Worm (Caenorhabditis elegans) whole organism, L4 larva: Measurements from ENCODE around the gene R11G1.2.

Experiments
- F10B5.3 ChIP-seq: sonication (generic microtip); optimal IDR thresholded peaks from 2 replicates; lab custom pipeline; 2016; ENCODE audit warnings: mild to moderate bottlenecking, missing genetic modification characterization, missing compliant biosample characterization
- F26F4.8 ChIP-seq: fragments of 200-800 bp; sonication (Bioruptor generic); conservative IDR thresholded peaks from 2 replicates; pipeline ENCODE4 v1.3.6; 2022; ENCODE audit warnings: missing genetic modification characterization, missing compliant biosample characterization
- F37D6.2 ChIP-seq: sonication (generic microtip); optimal IDR thresholded peaks from 2 replicates; lab custom pipeline; 2016; ENCODE audit warnings: mild to moderate bottlenecking, missing genetic modification characterization, missing compliant biosample characterization
- F44E2.7 ChIP-seq: fragments of 200-800 bp; sonication (Bioruptor generic); IDR thresholded peaks from 2 replicates; pipeline ENCODE4 v2.1.2; 2022; ENCODE audit warnings: missing genetic modification characterization, missing compliant biosample characterization
- T26A8.4 ChIP-seq: fragments of 200-800 bp; sonication (Bioruptor generic); IDR thresholded peaks from 2 replicates; pipeline ENCODE4 v1.3.6; 2022; ENCODE audit warnings: missing genetic modification characterization, missing compliant biosample characterization
- ceh-28 ChIP-seq: fragments of 150-350 bp; optimal IDR thresholded peaks from 2 replicates; lab custom pipeline; 2014; ENCODE audit warnings: missing biosample characterization, missing genetic modification reagents, missing genetic modification characterization
- ceh-62 ChIP-seq: sonication (generic microtip); optimal IDR thresholded peaks from 2 replicates; lab custom pipeline; 2017; ENCODE audit warnings: missing biosample characterization, missing genetic modification characterization
- ceh-82 ChIP-seq: sonication (generic microtip); optimal IDR thresholded peaks from 2 replicates; lab custom pipeline; 2017; ENCODE audit warnings: missing biosample characterization, missing genetic modification characterization
- ces-1 ChIP-seq: fragments of 150-350 bp; sonication (generic microtip); optimal IDR thresholded peaks from 4 replicates; lab custom pipeline; 2014; ENCODE audit warnings: missing biosample characterization, missing genetic modification reagents, missing genetic modification characterization
- cey-2 ChIP-seq: sonication (generic microtip); optimal IDR thresholded peaks from 3 replicates; lab custom pipeline; 2017; ENCODE audit warnings: missing genetic modification characterization, mild to moderate bottlenecking, missing compliant biosample characterization, antibody characterized with exemption, borderline replicate concordance; ENCODE audit not compliant: insufficient read depth
- daf-12 ChIP-seq: fragments of 150-350 bp; optimal IDR thresholded peaks from 2 replicates; lab custom pipeline; 2014; ENCODE audit warnings: missing biosample characterization, missing genetic modification reagents, missing genetic modification characterization
- daf-16 ChIP-seq, 3 experiments: sonication (generic microtip); optimal IDR thresholded peaks; 2 replicates each; lab custom pipeline; 2016 to 2017; ENCODE audit warnings: missing genetic modification characterization in 3 of 3, missing genetic modification reagents in 3 of 3, mild to moderate bottlenecking in 2 of 3, missing compliant biosample characterization in 2 of 3, missing biosample characterization in 1 of 3, moderate library complexity in 1 of 3
- daf-19 ChIP-seq: fragments of 200-800 bp; sonication (Bioruptor generic); conservative IDR thresholded peaks from 2 replicates; pipeline ENCODE4 v1.3.6; 2022; ENCODE audit warnings: missing genetic modification characterization, missing compliant biosample characterization
- dmd-6 ChIP-seq: fragments of 200-800 bp; sonication (Bioruptor generic); IDR thresholded peaks from 2 replicates; pipeline ENCODE4 v1.3.6; 2022; ENCODE audit warnings: missing genetic modification reagents, missing genetic modification characterization, missing compliant biosample characterization
- dpl-1 ChIP-seq: fragments of 150-350 bp; optimal IDR thresholded peaks from 2 replicates; lab custom pipeline; 2014; ENCODE audit warnings: missing biosample characterization, missing genetic modification reagents, missing genetic modification characterization
- egl-43 ChIP-seq: fragments of 200-800 bp; sonication (Bioruptor generic); IDR thresholded peaks from 2 replicates; pipeline ENCODE4 v1.3.6; 2022; ENCODE audit warnings: missing genetic modification reagents, missing genetic modification characterization, missing compliant biosample characterization
- hif-1 ChIP-seq, 2 experiments: sonication (generic microtip); optimal IDR thresholded peaks; 2 replicates each; lab custom pipeline; 2016 to 2017; ENCODE audit warnings: missing compliant biosample characterization in 2 of 2, missing genetic modification characterization in 2 of 2, missing genetic modification reagents in 2 of 2, missing genotype in 2 of 2, mild to moderate bottlenecking in 1 of 2
- hlh-11 ChIP-seq: fragments of 200-800 bp; sonication (Bioruptor generic); optimal IDR thresholded peaks from 2 replicates; lab custom pipeline; 2018; ENCODE audit warnings: mild to moderate bottlenecking, missing genetic modification characterization, missing compliant biosample characterization
- hmg-1.1 ChIP-seq: fragments of 200-800 bp; sonication (Bioruptor generic); IDR thresholded peaks from 2 replicates; pipeline ENCODE4 v1.3.6; 2022; ENCODE audit warnings: missing genetic modification reagents, missing genetic modification characterization, missing compliant biosample characterization
- jun-1 ChIP-seq: fragments of 150-350 bp; optimal IDR thresholded peaks from 2 replicates; lab custom pipeline; 2014; ENCODE audit warnings: missing biosample characterization, missing genetic modification reagents, missing genetic modification characterization
- lin-1 ChIP-seq: fragments of 200-800 bp; sonication (Bioruptor generic); IDR thresholded peaks from 2 replicates; pipeline ENCODE4 v1.3.6; 2022; ENCODE audit warnings: missing genetic modification reagents, missing genetic modification characterization, missing compliant biosample characterization
- lin-29 ChIP-seq: fragments of 200-800 bp; sonication (Bioruptor generic); IDR thresholded peaks from 2 replicates; pipeline ENCODE4 v1.3.6; 2022; ENCODE audit warnings: missing genetic modification reagents, missing genetic modification characterization, missing compliant biosample characterization
- lin-38 ChIP-seq: fragments of 200-800 bp; sonication (Bioruptor generic); IDR thresholded peaks from 2 replicates; pipeline ENCODE4 v1.3.6; 2022; ENCODE audit warnings: missing genetic modification reagents, missing genetic modification characterization, missing compliant biosample characterization
- lir-3 ChIP-seq: sonication (generic microtip); optimal IDR thresholded peaks from 2 replicates; lab custom pipeline; 2016; ENCODE audit warnings: mild to moderate bottlenecking, missing genetic modification characterization, missing compliant biosample characterization
- lsy-2 ChIP-seq, 2 experiments: fragments of 150-350 bp in 1 of 2; sonication (generic microtip) in 1 of 2; optimal IDR thresholded peaks; 2 replicates each; lab custom pipeline; 2014 to 2017; ENCODE audit warnings: missing biosample characterization in 2 of 2, missing genetic modification characterization in 2 of 2
- madf-9 ChIP-seq: fragments of 200-800 bp; sonication (Bioruptor generic); conservative IDR thresholded peaks from 2 replicates; pipeline ENCODE4 v1.3.6; 2022; ENCODE audit warnings: missing genetic modification reagents, missing genetic modification characterization, missing compliant biosample characterization
- mes-2 ChIP-seq: sonication (generic microtip); optimal IDR thresholded peaks from 2 replicates; lab custom pipeline; 2016; ENCODE audit warnings: missing genotype, mild to moderate bottlenecking, missing genetic modification characterization, missing compliant biosample characterization; ENCODE audit not compliant: poor library complexity, severe bottlenecking
- mxl-3 ChIP-seq: fragments of 200-800 bp; sonication (Bioruptor generic); optimal IDR thresholded peaks from 2 replicates; lab custom pipeline; 2018; ENCODE audit warnings: mild to moderate bottlenecking, missing genetic modification characterization, missing compliant biosample characterization
- nhr-11 ChIP-seq: fragments of 150-350 bp; optimal IDR thresholded peaks from 2 replicates; lab custom pipeline; 2014; ENCODE audit warnings: missing biosample characterization, missing genetic modification characterization
- nhr-111 ChIP-seq: fragments of 200-800 bp; sonication (Bioruptor generic); optimal IDR thresholded peaks from 2 replicates; lab custom pipeline; 2018; ENCODE audit warnings: mild to moderate bottlenecking, missing genetic modification characterization, missing compliant biosample characterization
- nhr-237 ChIP-seq: sonication (generic microtip); optimal IDR thresholded peaks from 2 replicates; lab custom pipeline; 2017; ENCODE audit warnings: missing biosample characterization, missing genetic modification characterization
- nhr-28 ChIP-seq: fragments of 150-350 bp; optimal IDR thresholded peaks from 2 replicates; lab custom pipeline; 2014; ENCODE audit warnings: missing biosample characterization, missing genetic modification characterization
- nhr-6 ChIP-seq: fragments of 150-350 bp; optimal IDR thresholded peaks from 2 replicates; lab custom pipeline; 2014; ENCODE audit warnings: missing biosample characterization, missing genetic modification characterization
- nhr-77 ChIP-seq: fragments of 150-350 bp; optimal IDR thresholded peaks from 2 replicates; lab custom pipeline; 2014; ENCODE audit warnings: missing biosample characterization, missing genetic modification characterization
- php-3 ChIP-seq: fragments of 200-800 bp; sonication (Bioruptor generic); IDR thresholded peaks from 2 replicates; pipeline ENCODE4 v1.3.6; 2022; ENCODE audit warnings: missing genetic modification reagents, missing genetic modification characterization, missing compliant biosample characterization
- pqm-1 ChIP-seq: sonication (generic microtip); optimal IDR thresholded peaks from 2 replicates; lab custom pipeline; 2017; ENCODE audit warnings: missing biosample characterization, missing genetic modification characterization
- rbr-2 ChIP-seq: sonication (generic microtip); optimal IDR thresholded peaks from 2 replicates; lab custom pipeline; 2016; ENCODE audit warnings: missing genotype, missing genetic modification characterization, missing compliant biosample characterization
- sdz-12 ChIP-seq: fragments of 200-800 bp; sonication (Bioruptor generic); optimal IDR thresholded peaks from 2 replicates; lab custom pipeline; 2018; ENCODE audit warnings: mild to moderate bottlenecking, missing genetic modification characterization, missing compliant biosample characterization
- skn-1 ChIP-seq: fragments of 150-350 bp; optimal IDR thresholded peaks from 2 replicates; lab custom pipeline; 2014; ENCODE audit warnings: missing biosample characterization, missing genetic modification characterization
- spr-3 ChIP-seq: fragments of 200-800 bp; sonication (Bioruptor generic); optimal IDR thresholded peaks from 2 replicates; lab custom pipeline; 2018; ENCODE audit warnings: mild to moderate bottlenecking, missing genetic modification characterization, missing compliant biosample characterization
- tra-1 ChIP-seq: fragments of 200-800 bp; sonication (Bioruptor generic); IDR thresholded peaks from 2 replicates; pipeline ENCODE4 v1.3.6; 2022; ENCODE audit warnings: missing genetic modification reagents, missing genetic modification characterization, missing compliant biosample characterization
- unc-62 ChIP-seq, 3 experiments: fragments of 150-350 bp in 1 of 3; sonication (generic microtip); optimal IDR thresholded peaks in 2 of 3; peaks in 1 of 3; 1 replicate in 1 of 3; 2 replicates in 2 of 3; lab custom pipeline; 2014 to 2017; ENCODE audit warnings: missing biosample characterization in 3 of 3, missing genetic modification characterization in 3 of 3, missing genetic modification reagents in 3 of 3, missing genotype in 1 of 3
- ztf-11 ChIP-seq: fragments of 150-350 bp; optimal IDR thresholded peaks from 2 replicates; lab custom pipeline; 2014; ENCODE audit warnings: missing biosample characterization, missing genetic modification characterization

The R11G1.2 gene

DNA sequence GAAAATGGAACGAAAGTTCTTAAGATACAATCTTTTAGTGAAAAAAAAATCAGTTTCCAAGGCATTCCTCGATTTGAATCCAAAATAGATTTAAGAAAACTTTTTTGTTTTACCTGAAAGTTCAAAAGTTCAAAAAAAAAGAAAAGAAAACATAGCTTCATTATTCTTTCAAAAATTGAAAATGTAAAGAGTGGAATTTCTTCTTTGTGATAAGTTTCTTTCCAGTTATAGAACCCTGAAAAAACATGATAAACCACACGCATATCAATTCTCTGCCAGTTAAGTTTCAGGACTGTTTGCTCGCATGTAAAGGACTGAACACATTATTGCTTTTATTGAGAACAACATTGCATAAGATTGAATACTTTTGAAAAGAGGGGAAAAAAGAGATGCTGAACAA is 38.7 kb upstream of the R11G1.2 start:
- TF ChIP-seq spr-3 (GFP tag; lab: Kevin White, UChicago) (no peak), madf-9 (GFP tag; lab: Robert Waterston, UW) (no peak), nhr-6 (tag; lab: Kevin White, UChicago) (no peak), nhr-237 (tag; lab: Kevin White, UChicago) (no peak), lir-3 (no peak), lin-29 (no peak), mes-2 (tag; lab: Kevin White, UChicago) (no peak), F26F4.8 (no peak), unc-62 (GFP tag; optimal IDR thresholded peaks at IDR 0.05 in 1 of 2; lab: Kevin White, UChicago) (peak in 1 of 2 experiments; percentile 91), unc-62 (tag; optimal IDR thresholded peaks at IDR 0.05; lab: Kevin White, UChicago) (no peak), ceh-82 (tag; lab: Kevin White, UChicago) (no peak), pqm-1 (peak; percentile 41), hmg-1.1 (GFP tag; lab: Robert Waterston, UW) (no peak), daf-16 (GFP tag; optimal IDR thresholded peaks at IDR 0.05; lab: Kevin White, UChicago) (no peak), daf-16 (tag; optimal IDR thresholded peaks at IDR 0.05; lab: Kevin White, UChicago) (peak; percentile 15), nhr-111 (GFP tag; lab: Kevin White, UChicago) (no peak), F10B5.3 (tag; lab: Kevin White, UChicago) (no peak), jun-1 (tag; lab: Kevin White, UChicago) (no peak), hif-1 (tag; optimal IDR thresholded peaks at IDR 0.05; lab: Kevin White, UChicago) (no peak), rbr-2 (no peak), ceh-28 (tag; lab: Kevin White, UChicago) (no peak), ztf-11 (tag; lab: Kevin White, UChicago) (no peak), daf-12 (tag; lab: Kevin White, UChicago) (no peak)

DNA sequence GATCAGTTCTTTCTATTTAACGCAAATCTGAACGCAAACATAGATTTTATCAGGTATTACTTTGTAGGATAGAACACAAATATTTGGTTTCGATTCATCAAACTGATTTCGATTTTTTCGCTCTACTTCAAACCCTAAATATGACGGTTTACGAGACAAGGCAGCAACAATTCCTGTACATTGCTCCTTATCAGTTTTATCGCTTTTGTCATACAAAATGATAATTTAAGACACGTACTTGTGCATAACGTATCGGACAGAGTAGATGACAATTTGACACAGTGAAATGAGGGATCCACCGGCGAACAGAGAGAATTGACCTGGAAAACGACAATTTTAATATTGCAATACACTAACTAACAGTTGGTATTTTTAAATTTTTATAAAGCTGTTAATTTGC is 36.7 kb upstream of the R11G1.2 start:
- no peak for TF ChIP-seq daf-12 (tag; lab: Kevin White, UChicago)
- TF ChIP-seq lin-1 (GFP tag; lab: Robert Waterston, UW): 0 out of 2 replicates have a peak, but pooled peaks have one; percentile 11
- TF ChIP-seq daf-16 (GFP tag; optimal IDR thresholded peaks at IDR 0.05; lab: Kevin White, UChicago): no peak
- TF ChIP-seq daf-16 (tag; optimal IDR thresholded peaks at IDR 0.05; lab: Kevin White, UChicago): peak; percentile 61
- TF ChIP-seq pqm-1: peak; percentile 95
- TF ChIP-seq hmg-1.1 (GFP tag; lab: Robert Waterston, UW): no peak
- TF ChIP-seq dmd-6 (GFP tag; lab: Robert Waterston, UW): peak; percentile 83
- no peak for TF ChIP-seq lin-38
- TF ChIP-seq lir-3: no peak
- no peak for TF ChIP-seq cey-2 (tag; lab: Kevin White, UChicago)
- peak; percentile 56 for TF ChIP-seq hlh-11 (tag; lab: Kevin White, UChicago)
- no peak for TF ChIP-seq ceh-62 (tag; lab: Kevin White, UChicago)
- no peak for TF ChIP-seq mxl-3 (GFP tag; lab: Kevin White, UChicago)
- TF ChIP-seq php-3: peak; percentile 72; the same call in 1 of the 2 replicates
- no peak for TF ChIP-seq sdz-12 (GFP tag; lab: Kevin White, UChicago)
- peak; percentile 89 for TF ChIP-seq nhr-28
- no peak for TF ChIP-seq mes-2 (tag; lab: Kevin White, UChicago)
- TF ChIP-seq egl-43: no peak
- peak; percentile 20; the same call in 1 of the 2 replicates for TF ChIP-seq tra-1
- peak; percentile 24 for TF ChIP-seq nhr-77 (tag; lab: Kevin White, UChicago)
- no peak for TF ChIP-seq lin-29
- no peak for TF ChIP-seq ceh-28 (tag; lab: Kevin White, UChicago)

DNA sequence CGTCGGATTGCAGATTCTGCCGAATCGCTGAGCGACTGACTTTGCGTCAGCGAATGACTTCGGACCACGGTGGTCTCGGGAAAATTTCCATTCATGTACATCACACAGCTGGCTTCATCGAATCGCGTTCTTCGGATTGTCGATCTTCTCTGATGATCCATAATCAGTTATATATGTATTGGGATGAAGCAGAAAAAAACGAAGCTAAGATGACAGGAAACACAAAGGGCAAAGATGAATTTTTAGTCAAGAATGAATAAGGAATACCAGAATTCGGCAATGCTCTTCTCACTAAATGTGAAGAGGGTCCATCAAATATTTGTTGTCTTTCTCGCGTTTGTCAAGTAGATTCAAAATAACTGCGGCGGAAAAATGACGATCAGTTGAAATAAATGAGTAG is 33.2 kb upstream of the R11G1.2 start, which contains the start of gene del-9:
del-9 (minus strand) TSS at position 101 of the 400 bp plus-strand sequence.
- TF ChIP-seq F44E2.7 (GFP tag; lab: Robert Waterston, UW) (no peak), lsy-2 (tag; optimal IDR thresholded peaks at IDR 0.05; lab: Kevin White, UChicago) (no peak), egl-43 (no peak), daf-19 (GFP tag; lab: Robert Waterston, UW) (no peak), sdz-12 (GFP tag; lab: Kevin White, UChicago) (no peak), skn-1 (tag; lab: Kevin White, UChicago) (no peak), T26A8.4 (GFP tag; lab: Robert Waterston, UW) (no peak), nhr-11 (no peak), F37D6.2 (no peak), dpl-1 (GFP tag; lab: Kevin White, UChicago) (no peak), nhr-111 (GFP tag; lab: Kevin White, UChicago) (no peak), ztf-11 (tag; lab: Kevin White, UChicago) (no peak), ces-1 (GFP tag; lab: Kevin White, UChicago) (no peak)
